Worm (Caenorhabditis elegans): ENCODE measurements around the gene T24C4.10.

DNA sequence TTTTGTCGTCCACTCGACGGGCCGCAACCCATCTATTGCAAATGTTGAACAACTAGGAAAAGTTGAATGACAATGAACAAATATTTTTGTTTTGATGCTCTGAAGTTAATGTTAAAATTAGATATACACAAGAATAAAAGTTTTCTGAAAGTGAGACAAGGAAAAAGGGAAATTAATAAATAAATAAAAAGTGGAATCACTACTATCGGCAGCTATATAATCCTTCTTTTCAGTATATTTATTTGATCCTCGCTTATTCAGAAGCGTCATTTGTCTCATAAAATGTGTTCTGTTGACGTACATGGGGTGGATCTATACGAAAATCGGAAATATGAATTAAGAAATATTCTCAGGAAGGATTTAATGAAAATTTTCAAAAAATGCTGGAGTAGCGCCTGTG lies 35.2 kb upstream of the T24C4.10 start, which contains the start of gene pef-1:
- TF ChIP-seq snpc-4 (tag; optimal IDR thresholded peaks at IDR 0.05) (no peak), unc-39 (tag; optimal IDR thresholded peaks at IDR 0.05) (no peak), ZK546.5 (tag; optimal IDR thresholded peaks at IDR 0.05) (no peak), nhr-77 (tag; optimal IDR thresholded peaks at IDR 0.05) (no peak), elt-1 (tag; optimal IDR thresholded peaks at IDR 0.05) (no peak), F13H6.1 (tag; optimal IDR thresholded peaks at IDR 0.05) (no peak), unc-55 (GFP tag; optimal IDR thresholded peaks at IDR 0.05) (no peak), lin-13 (GFP tag; optimal IDR thresholded peaks at IDR 0.05) (no peak), lin-39 (tag; optimal IDR thresholded peaks at IDR 0.05) (no peak), dmd-4 (tag; optimal IDR thresholded peaks at IDR 0.05) (no peak), lsy-2 (tag; optimal IDR thresholded peaks at IDR 0.05) (no peak)

Measured in whole organism, L2 larva.